Worm (Caenorhabditis elegans): ENCODE measurements around the gene irg-7.

DNA sequence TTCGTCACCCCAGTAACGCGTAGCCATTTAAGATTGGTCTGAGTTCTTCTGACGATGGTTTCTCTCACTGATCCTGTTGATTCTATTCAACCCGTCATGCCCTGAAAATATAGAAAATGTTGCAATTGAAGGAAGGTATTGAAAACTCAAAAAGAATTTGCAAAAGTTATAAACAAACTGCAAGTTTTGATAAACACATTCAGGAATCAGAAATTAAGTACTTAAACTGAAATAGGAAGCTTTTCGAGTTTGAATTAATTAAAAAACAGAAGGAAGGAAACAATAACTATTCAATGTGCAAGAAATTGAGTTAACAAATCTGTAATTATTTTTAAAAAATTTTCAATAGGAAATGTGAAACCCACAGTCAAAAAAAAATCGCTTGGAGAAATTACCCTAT, 23.2 kb downstream of the irg-7 start, which contains the start of gene rgl-1:
- TF ChIP-seq nhr-11 (tag; optimal IDR thresholded peaks at IDR 0.05): no peak
- no peak for TF ChIP-seq nhr-76 (tag; optimal IDR thresholded peaks at IDR 0.05)
- no peak for TF ChIP-seq nhr-77 (tag; optimal IDR thresholded peaks at IDR 0.05)
- no peak for TF ChIP-seq T26A8.4 (GFP tag; IDR thresholded peaks at IDR 0.05)
- no peak for TF ChIP-seq lin-15B (tag; optimal IDR thresholded peaks at IDR 0.05)
- peak in 1 of 2 experiments; percentile 60 for TF ChIP-seq unc-62 (GFP tag; optimal IDR thresholded peaks at IDR 0.05 in 1 of 2)
- no peak for TF ChIP-seq unc-62 (tag; optimal IDR thresholded peaks at IDR 0.05)
